Worm (Caenorhabditis elegans): ENCODE measurements around the gene F13H8.12.

DNA sequence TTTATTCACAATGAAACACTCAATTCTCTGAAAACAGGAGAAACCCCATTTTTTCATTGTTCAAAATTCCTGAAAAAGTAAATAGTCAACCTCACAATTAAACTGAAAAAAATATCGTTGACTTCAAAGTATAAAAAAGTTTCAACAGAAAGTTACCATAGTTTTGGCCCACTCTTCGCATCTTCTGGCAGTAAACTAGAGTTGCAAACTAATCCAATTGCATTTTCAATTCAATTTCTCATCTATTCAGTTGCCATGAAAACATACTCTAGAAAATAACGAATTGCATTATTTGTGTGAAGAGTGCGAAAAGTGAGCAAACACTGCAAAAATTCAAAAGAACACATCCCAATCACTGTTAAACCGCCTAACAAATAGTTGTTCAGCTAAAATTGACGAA lies 1.4 kb downstream of the F13H8.12 start, which contains the start of gene F13H8.3:
- TF ChIP-seq flt-1 (GFP tag; IDR thresholded peaks at IDR 0.05) (no peak), T22C8.4 (GFP tag; IDR thresholded peaks at IDR 0.05) (no peak), klf-2 (GFP tag; conservative IDR thresholded peaks at IDR 0.05) (no peak), tab-1 (GFP tag; IDR thresholded peaks at IDR 0.05) (no peak)
